Worm (Caenorhabditis elegans) whole organism, L1 larva: Measurements from ENCODE around the gene srv-27.
A peak's percentile ranks its signal among the peaks of the same experiment; 100 is the strongest.
"Not testable (repeated sequence)": the region's sequence is repeated elsewhere in the genome, so short reads cannot be mapped to it uniquely, and the experiment has no call there.

ENCODE experiments used
- Y116A8C.19 ChIP-seq: sonication (generic microtip); optimal IDR thresholded peaks from 2 replicates; lab custom pipeline; 2016; ENCODE audit warnings: missing compliant biosample characterization, missing genetic modification characterization, borderline replicate concordance
- alr-1 ChIP-seq: fragments of 200-800 bp; sonication (Bioruptor generic); optimal IDR thresholded peaks from 2 replicates; lab custom pipeline; 2018; ENCODE audit warnings: borderline replicate concordance, mild to moderate bottlenecking, missing genetic modification characterization, missing compliant biosample characterization
- blmp-1 ChIP-seq: fragments of 150-350 bp; optimal IDR thresholded peaks from 2 replicates; lab custom pipeline; 2014; ENCODE audit warnings: missing biosample characterization, missing genetic modification characterization
- ceh-90 ChIP-seq: sonication (generic microtip); optimal IDR thresholded peaks from 2 replicates; lab custom pipeline; 2016; ENCODE audit warnings: missing genetic modification characterization, missing compliant biosample characterization
- dpl-1 ChIP-seq, 3 experiments: fragments of 150-350 bp in 2 of 3; sonication (generic microtip) in 1 of 3; optimal IDR thresholded peaks; 2 replicates each; lab custom pipeline; 2014 to 2017; ENCODE audit warnings: missing biosample characterization in 3 of 3, missing genetic modification characterization in 3 of 3, missing genetic modification reagents in 3 of 3
- dsc-1 ChIP-seq: sonication (generic microtip); optimal IDR thresholded peaks from 2 replicates; lab custom pipeline; 2016; ENCODE audit warnings: mild to moderate bottlenecking, missing genetic modification characterization, missing compliant biosample characterization
- efl-3 ChIP-seq: fragments of 200-800 bp; sonication (Bioruptor generic); optimal IDR thresholded peaks from 2 replicates; lab custom pipeline; 2018; ENCODE audit warnings: mild to moderate bottlenecking, missing genetic modification characterization, missing compliant biosample characterization
- egl-13 ChIP-seq: sonication (generic microtip); optimal IDR thresholded peaks from 2 replicates; lab custom pipeline; 2016; ENCODE audit warnings: missing genotype, missing genetic modification reagents, missing genetic modification characterization, missing compliant biosample characterization
- elt-2 ChIP-seq: sonication (generic microtip); optimal IDR thresholded peaks from 2 replicates; lab custom pipeline; 2016; ENCODE audit warnings: missing genetic modification characterization, mild to moderate bottlenecking, inconsistent platforms, missing compliant biosample characterization, missing genetic modification reagents
- elt-3 ChIP-seq, 6 experiments: fragments of 150-350 bp in 1 of 6; sonication (generic microtip); optimal IDR thresholded peaks; 2 replicates each; lab custom pipeline; 2017 to 2018; ENCODE audit warnings: missing biosample characterization in 6 of 6, missing genetic modification characterization in 6 of 6, inconsistent platforms in 1 of 6
- fkh-4 ChIP-seq: sonication (generic microtip); optimal IDR thresholded peaks from 2 replicates; lab custom pipeline; 2016; ENCODE audit warnings: missing compliant biosample characterization, missing genetic modification characterization, borderline replicate concordance
- hpl-2 ChIP-seq: fragments of 150-350 bp; optimal IDR thresholded peaks from 2 replicates; lab custom pipeline; 2014; ENCODE audit warnings: missing biosample characterization, missing genetic modification reagents, missing genetic modification characterization
- isw-1 ChIP-seq: fragments of 200-800 bp; sonication (Bioruptor generic); IDR thresholded peaks from 2 replicates; pipeline ENCODE4 v1.3.6; 2022; ENCODE audit warnings: missing genetic modification characterization, missing compliant biosample characterization
- lin-14 ChIP-seq: fragments of 200-800 bp; sonication (Bioruptor generic); optimal IDR thresholded peaks from 2 replicates; lab custom pipeline; 2018; ENCODE audit warnings: mild to moderate bottlenecking, missing genetic modification characterization, moderate library complexity, missing compliant biosample characterization
- lin-35 ChIP-seq, 2 experiments: fragments of 150-350 bp; optimal IDR thresholded peaks; 2 replicates each; lab custom pipeline; 2014; ENCODE audit warnings: missing biosample characterization in 2 of 2, missing genetic modification characterization in 2 of 2, missing genetic modification reagents in 2 of 2
- lsy-2 ChIP-seq, 2 experiments: fragments of 150-350 bp; optimal IDR thresholded peaks; 2 replicates each; lab custom pipeline; 2014; ENCODE audit warnings: missing biosample characterization in 2 of 2, missing genetic modification characterization in 2 of 2
- mdl-1 ChIP-seq, 2 experiments: fragments of 150-350 bp; optimal IDR thresholded peaks; 2 replicates each; lab custom pipeline; 2014 to 2017; ENCODE audit warnings: missing biosample characterization in 2 of 2, missing genetic modification characterization in 2 of 2, inconsistent platforms in 1 of 2
- mef-2 ChIP-seq: fragments of 150-350 bp; optimal IDR thresholded peaks from 2 replicates; lab custom pipeline; 2014; ENCODE audit warnings: missing biosample characterization, missing genetic modification characterization
- nhr-11 ChIP-seq: fragments of 150-350 bp; optimal IDR thresholded peaks from 2 replicates; lab custom pipeline; 2014; ENCODE audit warnings: missing biosample characterization, missing genetic modification characterization
- nhr-19 ChIP-seq: fragments of 200-800 bp; sonication (Bioruptor generic); conservative IDR thresholded peaks from 2 replicates; pipeline ENCODE4 v1.3.6; 2022; ENCODE audit warnings: missing genetic modification characterization, missing compliant biosample characterization
- nhr-20 ChIP-seq: sonication (generic microtip); optimal IDR thresholded peaks from 2 replicates; lab custom pipeline; 2016; ENCODE audit warnings: mild to moderate bottlenecking, missing genetic modification characterization, missing compliant biosample characterization
- nhr-47 ChIP-seq: sonication (generic microtip); optimal IDR thresholded peaks from 2 replicates; lab custom pipeline; 2016; ENCODE audit warnings: mild to moderate bottlenecking, missing genetic modification characterization, moderate library complexity, missing compliant biosample characterization
- nhr-71 ChIP-seq: sonication (generic microtip); optimal IDR thresholded peaks from 2 replicates; lab custom pipeline; 2016; ENCODE audit warnings: mild to moderate bottlenecking, missing genetic modification characterization, moderate library complexity, missing compliant biosample characterization
- nhr-76 ChIP-seq: sonication (generic microtip); optimal IDR thresholded peaks from 2 replicates; lab custom pipeline; 2017; ENCODE audit warnings: missing biosample characterization, missing genetic modification characterization
- nhr-84 ChIP-seq: sonication (generic microtip); optimal IDR thresholded peaks from 2 replicates; lab custom pipeline; 2017; ENCODE audit warnings: missing biosample characterization, missing genetic modification characterization
- nhr-85 ChIP-seq: sonication (generic microtip); peaks from one replicate; lab custom pipeline; 2016; ENCODE audit warnings: missing genetic modification characterization, inconsistent platforms, missing compliant biosample characterization
- nhr-90 ChIP-seq: sonication (generic microtip); optimal IDR thresholded peaks from 2 replicates; lab custom pipeline; 2016; ENCODE audit warnings: mild to moderate bottlenecking, missing genetic modification characterization, missing compliant biosample characterization; ENCODE audit not compliant: poor library complexity
- pag-3 ChIP-seq: sonication (generic microtip); optimal IDR thresholded peaks from 2 replicates; lab custom pipeline; 2017; ENCODE audit warnings: missing genetic modification characterization, mild to moderate bottlenecking, missing compliant biosample characterization, antibody characterized with exemption, borderline replicate concordance; ENCODE audit not compliant: insufficient read depth
- rnt-1 ChIP-seq: sonication (generic microtip); optimal IDR thresholded peaks from 2 replicates; lab custom pipeline; 2016; ENCODE audit warnings: mild to moderate bottlenecking, missing genetic modification characterization, moderate library complexity, missing compliant biosample characterization
- snu-23 ChIP-seq: sonication (generic microtip); optimal IDR thresholded peaks from 2 replicates; lab custom pipeline; 2016; ENCODE audit warnings: missing genetic modification characterization, missing compliant biosample characterization
- sptf-1 ChIP-seq: fragments of 150-350 bp; optimal IDR thresholded peaks from 2 replicates; lab custom pipeline; 2014; ENCODE audit warnings: missing biosample characterization, missing genetic modification characterization
- swsn-7 ChIP-seq: sonication (generic microtip); optimal IDR thresholded peaks from 2 replicates; lab custom pipeline; 2016; ENCODE audit warnings: missing genetic modification characterization, missing compliant biosample characterization
- tbx-2 ChIP-seq: sonication (generic microtip); optimal IDR thresholded peaks from 2 replicates; lab custom pipeline; 2016; ENCODE audit warnings: missing genetic modification characterization, missing compliant biosample characterization
- tlp-1 ChIP-seq: fragments of 150-350 bp; optimal IDR thresholded peaks from 2 replicates; lab custom pipeline; 2014; ENCODE audit warnings: missing biosample characterization, missing genetic modification characterization
- unc-130 ChIP-seq: fragments of 150-350 bp; optimal IDR thresholded peaks from 2 replicates; lab custom pipeline; 2017; ENCODE audit warnings: missing biosample characterization, missing genetic modification characterization, inconsistent platforms
- unc-98 ChIP-seq: fragments of 200-800 bp; sonication (Bioruptor generic); IDR thresholded peaks from 2 replicates; pipeline ENCODE4 v1.3.6; 2022; ENCODE audit warnings: missing genetic modification characterization, missing compliant biosample characterization

The srv-27 gene

ce11 chrIV:6254635-6255034 lies 43.5 kb downstream of the srv-27 start, which contains the start of gene T13A10.64:
T13A10.64 (plus strand) TSS chrIV:6254935.
- no peak for TF ChIP-seq ceh-90 (tag; lab: Kevin White, UChicago)
- no peak for TF ChIP-seq nhr-19 (GFP tag; lab: Robert Waterston, UW)
- TF ChIP-seq dsc-1 (tag; lab: Kevin White, UChicago) = no peak
- no peak for TF ChIP-seq alr-1
- TF ChIP-seq mef-2 = no peak
- TF ChIP-seq tbx-2 (tag; lab: Kevin White, UChicago) = no peak
- no peak for TF ChIP-seq isw-1 (GFP tag; lab: Robert Waterston, UW)
- no peak for TF ChIP-seq efl-3 (GFP tag; lab: Kevin White, UChicago)

- TF ChIP-seq nhr-90 (tag; lab: Kevin White, UChicago); sptf-1; nhr-85 (tag; lab: Kevin White, UChicago): not testable (repeated sequence)
These were observed 45.2 kb downstream of the srv-27 start, which contains the start of gene T13A10.2 for ce11 chrIV:6253000-6253399. T13A10.2 (plus strand) TSS chrIV:6253300.

ce11 chrIV:6249591-6249990 lies 48.6 kb downstream of the srv-27 start, which contains the start of gene F58F9.1:
F58F9.1 (plus strand) TSS chrIV:6249841.
- TF ChIP-seq alr-1 (no peak), tlp-1 (tag; lab: Kevin White, UChicago) (no peak), rnt-1 (tag; lab: Kevin White, UChicago) (no peak), dsc-1 (tag; lab: Kevin White, UChicago) (peak; percentile 37), nhr-85 (tag; lab: Kevin White, UChicago) (no peak), nhr-47 (tag; lab: Kevin White, UChicago) (peak; percentile 29), fkh-4 (no peak), nhr-76 (tag; lab: Kevin White, UChicago) (no peak), unc-98 (GFP tag; lab: Robert Waterston, UW) (no peak), lin-14 (GFP tag; lab: Kevin White, UChicago) (peak; percentile 64), unc-130 (tag; lab: Kevin White, UChicago) (no peak), mdl-1 (tag; optimal IDR thresholded peaks at IDR 0.05; lab: Kevin White, UChicago) (no peak), nhr-11 (no peak), swsn-7 (tag; lab: Kevin White, UChicago) (peak; percentile 4), snu-23 (GFP tag; lab: Kevin White, UChicago) (no peak), egl-13 (tag; lab: Kevin White, UChicago) (peak; percentile 9)

- TF ChIP-seq elt-3 (tag; optimal IDR thresholded peaks at IDR 0.05; lab: Kevin White, UChicago) (peak in 2 of 6 experiments; percentile 54 to 55), lsy-2 (tag; optimal IDR thresholded peaks at IDR 0.05; lab: Kevin White, UChicago) (peak in 1 of 2 experiments; percentile 7), nhr-84 (tag; lab: Kevin White, UChicago) (no peak), blmp-1 (peak; percentile 43), nhr-85 (tag; lab: Kevin White, UChicago) (peak; percentile 27), nhr-11 (no peak), lin-35 (GFP tag; optimal IDR thresholded peaks at IDR 0.05; lab: Kevin White, UChicago) (peak in 1 of 2 experiments; percentile 52), Y116A8C.19 (tag; lab: Kevin White, UChicago) (no peak), hpl-2 (GFP tag; lab: Kevin White, UChicago) (no peak), elt-2 (tag; lab: Kevin White, UChicago) (peak; percentile 54), nhr-20 (tag; lab: Kevin White, UChicago) (peak; percentile 92), swsn-7 (tag; lab: Kevin White, UChicago) (no peak), pag-3 (tag; lab: Kevin White, UChicago) (no peak), dpl-1 (GFP tag; optimal IDR thresholded peaks at IDR 0.05; lab: Kevin White, UChicago) (peak in 1 of 3 experiments; percentile 5), nhr-71 (tag; lab: Kevin White, UChicago) (peak; percentile 33), sptf-1 (no peak), rnt-1 (tag; lab: Kevin White, UChicago) (no peak)
These were observed 49.7 kb downstream of the srv-27 start, which contains the start of gene acox-3 for ce11 chrIV:6248486-6248885. acox-3 (minus strand) TSS chrIV:6248492.
